Worm (Caenorhabditis elegans) whole organism, young adult: ENCODE data around the gene coa-7.

Experiments
- B0261.1 ChIP-seq: sonication (generic microtip); optimal IDR thresholded peaks from 2 replicates; lab custom pipeline; 2016; ENCODE audit warnings: mild to moderate bottlenecking, missing genetic modification characterization, moderate library complexity, missing compliant biosample characterization
- F22D6.2 ChIP-seq: sonication (generic microtip); optimal IDR thresholded peaks from 2 replicates; lab custom pipeline; 2016; ENCODE audit warnings: mild to moderate bottlenecking, missing genetic modification characterization, missing compliant biosample characterization
- K11D2.4 ChIP-seq: fragments of 200-800 bp; sonication (Bioruptor generic); IDR thresholded peaks from 2 replicates; pipeline ENCODE4 v1.3.6; 2022; ENCODE audit warnings: missing genetic modification reagents, missing genetic modification characterization, missing compliant biosample characterization
- Y53F4B.3 ChIP-seq: fragments of 200-800 bp; sonication (Bioruptor generic); IDR thresholded peaks from 2 replicates; pipeline ENCODE4 v1.3.6; 2022; ENCODE audit warnings: missing genetic modification reagents, missing genetic modification characterization, missing compliant biosample characterization
- Y95B8A.8 ChIP-seq: fragments of 200-800 bp; sonication (Bioruptor generic); IDR thresholded peaks from 2 replicates; pipeline ENCODE4 v1.3.6; 2022; ENCODE audit warnings: missing genetic modification reagents, missing genetic modification characterization, missing compliant biosample characterization
- hsf-1 ChIP-seq: fragments of 200-800 bp; sonication (Bioruptor generic); IDR thresholded peaks from 2 replicates; pipeline ENCODE4 v1.3.6; 2022; ENCODE audit warnings: missing genetic modification reagents, missing genetic modification characterization, missing compliant biosample characterization
- lin-26 ChIP-seq: fragments of 200-800 bp; sonication (Bioruptor generic); IDR thresholded peaks from 2 replicates; pipeline ENCODE4 v1.3.6; 2022; ENCODE audit warnings: missing genetic modification reagents, missing genetic modification characterization, missing compliant biosample characterization
- nhr-120 ChIP-seq: fragments of 200-800 bp; sonication (Bioruptor generic); IDR thresholded peaks from 2 replicates; pipeline ENCODE4 v1.3.6; 2022; ENCODE audit warnings: missing genetic modification characterization, missing compliant biosample characterization
- sea-2 ChIP-seq: fragments of 200-800 bp; sonication (Bioruptor generic); IDR thresholded peaks from 2 replicates; pipeline ENCODE4 v1.3.6; 2022; ENCODE audit warnings: missing genetic modification characterization, missing compliant biosample characterization
- snpc-3.4 ChIP-seq: sonication (generic microtip); optimal IDR thresholded peaks from 2 replicates; lab custom pipeline; 2017; ENCODE audit warnings: missing genetic modification characterization, mild to moderate bottlenecking, missing compliant biosample characterization, antibody characterized with exemption, moderate library complexity, missing genotype, missing genetic modification reagents
- snpc-4 ChIP-seq, 5 experiments: fragments of 150-350 bp in 1 of 5; sonication (generic microtip) in 4 of 5; optimal IDR thresholded peaks; 2 replicates each; lab custom pipeline; 2014 to 2018; ENCODE audit warnings: missing genetic modification characterization in 5 of 5, missing biosample characterization in 3 of 5, antibody characterized with exemption in 2 of 5, mild to moderate bottlenecking in 2 of 5, missing compliant biosample characterization in 2 of 5, missing genotype in 2 of 5, moderate library complexity in 2 of 5, missing genetic modification reagents in 1 of 5
- unc-62 ChIP-seq: fragments of 150-350 bp; optimal IDR thresholded peaks from 2 replicates; lab custom pipeline; 2014; ENCODE audit warnings: missing biosample characterization, missing genetic modification reagents, missing genetic modification characterization
- zim-3 ChIP-seq: sonication (generic microtip); optimal IDR thresholded peaks from 2 replicates; lab custom pipeline; 2017; ENCODE audit warnings: mild to moderate bottlenecking, missing genetic modification characterization, moderate library complexity, missing compliant biosample characterization

DNA sequence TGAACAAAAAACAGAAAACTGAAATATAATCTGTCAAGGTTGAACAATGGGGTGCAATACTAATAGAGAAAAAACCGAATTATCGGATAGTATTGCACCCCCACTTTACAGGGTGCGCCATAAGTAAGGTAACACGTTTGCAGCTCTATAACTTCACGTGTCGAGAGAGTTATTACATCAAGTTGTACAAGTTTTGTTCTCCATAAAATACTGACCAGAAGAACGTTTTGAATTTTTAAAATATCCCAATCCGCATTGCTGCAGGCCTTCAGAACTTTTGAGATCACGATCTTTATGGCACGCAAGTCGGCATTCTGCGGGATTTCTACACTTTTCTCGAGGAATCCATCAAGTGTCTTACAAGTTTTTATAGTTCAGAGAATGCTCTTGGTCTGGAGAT is 13.1 kb downstream of the coa-7 start:
- TF ChIP-seq Y53F4B.3 (GFP tag; lab: Robert Waterston, UW) (no peak), zim-3 (tag; lab: Kevin White, UChicago) (no peak), B0261.1 (no peak), F22D6.2 (tag; lab: Kevin White, UChicago) (no peak), unc-62 (GFP tag; lab: Kevin White, UChicago) (no peak), K11D2.4 (GFP tag; lab: Robert Waterston, UW) (no peak), nhr-120 (GFP tag; lab: Robert Waterston, UW) (no peak), snpc-4 (GFP tag; optimal IDR thresholded peaks at IDR 0.05; lab: Kevin White, UChicago) (no peak), snpc-4 (tag; optimal IDR thresholded peaks at IDR 0.05; lab: Kevin White, UChicago) (no peak), snpc-3.4 (tag; lab: Kevin White, UChicago) (no peak), sea-2 (GFP tag; lab: Robert Waterston, UW) (no peak), hsf-1 (no peak), lin-26 (no peak), Y95B8A.8 (no peak)
